Worm (Caenorhabditis elegans): ENCODE data around the gene C04B4.6.
"Not testable (repeated sequence)": the region's sequence is repeated elsewhere in the genome, so short reads cannot be mapped to it uniquely, and the experiment has no call there.

The C04B4.6 gene

ce11 chrX:12317560-12317959 lies 42.1 kb upstream of the C04B4.6 start:
- TF ChIP-seq nhr-237 (tag; optimal IDR thresholded peaks at IDR 0.05): no peak
- no peak for TF ChIP-seq nhr-2 (tag; optimal IDR thresholded peaks at IDR 0.05)
- TF ChIP-seq pha-4 (tag; optimal IDR thresholded peaks at IDR 0.05): no peak
- TF ChIP-seq nhr-76 (tag; optimal IDR thresholded peaks at IDR 0.05): no peak
- no peak for TF ChIP-seq ceh-83 (GFP tag; optimal IDR thresholded peaks at IDR 0.05)
- no peak for TF ChIP-seq M03D4.4 (tag; optimal IDR thresholded peaks at IDR 0.05)
- TF ChIP-seq unc-39 (tag; optimal IDR thresholded peaks at IDR 0.05): no peak
- TF ChIP-seq bed-3 (GFP tag; optimal IDR thresholded peaks at IDR 0.05): no peak
- no peak for TF ChIP-seq elt-1 (tag; optimal IDR thresholded peaks at IDR 0.05; ENCODE audit: borderline replicate concordance, insufficient read depth)
- TF ChIP-seq nhr-12 (tag; optimal IDR thresholded peaks at IDR 0.05): no peak
- TF ChIP-seq zip-8 (tag; optimal IDR thresholded peaks at IDR 0.05): no peak
- TF ChIP-seq hlh-1 (tag; optimal IDR thresholded peaks at IDR 0.05): no peak
- no peak for TF ChIP-seq lin-13 (tag; optimal IDR thresholded peaks at IDR 0.05)
- TF ChIP-seq ces-1 (GFP tag; optimal IDR thresholded peaks at IDR 0.05): no peak
- TF ChIP-seq mep-1 (tag; optimal IDR thresholded peaks at IDR 0.05): no peak

- TF ChIP-seq pha-4 (tag; optimal IDR thresholded peaks at IDR 0.05) (no peak), unc-62 (GFP tag; optimal IDR thresholded peaks at IDR 0.05) (no peak), hlh-1 (tag; optimal IDR thresholded peaks at IDR 0.05) (no peak), ceh-43 (GFP tag; optimal IDR thresholded peaks at IDR 0.05) (no peak), ceh-83 (GFP tag; optimal IDR thresholded peaks at IDR 0.05) (no peak), sem-2 (GFP tag; optimal IDR thresholded peaks at IDR 0.05) (no peak), mep-1 (tag; optimal IDR thresholded peaks at IDR 0.05) (no peak), elt-1 (tag; optimal IDR thresholded peaks at IDR 0.05; ENCODE audit: borderline replicate concordance, insufficient read depth) (no peak)
Measured at ce11 chrX:12315268-12315667, 39.8 kb upstream of the C04B4.6 start, which contains the start of gene xtr-2. TSS of gene xtr-2 (plus strand) at chrX:12315568.

ce11 chrX:12314395-12314794 lies 38.9 kb upstream of the C04B4.6 start:
- TF ChIP-seq bed-3 (GFP tag; optimal IDR thresholded peaks at IDR 0.05) (no peak), tbx-8 (GFP tag; optimal IDR thresholded peaks at IDR 0.05) (no peak), nhr-2 (tag; optimal IDR thresholded peaks at IDR 0.05) (no peak), nhr-12 (tag; optimal IDR thresholded peaks at IDR 0.05) (no peak), mab-5 (tag; optimal IDR thresholded peaks at IDR 0.05) (no peak), mep-1 (tag; optimal IDR thresholded peaks at IDR 0.05) (no peak), elt-3 (tag; optimal IDR thresholded peaks at IDR 0.05) (no peak), zip-8 (tag; optimal IDR thresholded peaks at IDR 0.05) (no peak), unc-39 (tag; optimal IDR thresholded peaks at IDR 0.05) (no peak)

- TF ChIP-seq ztf-11 (tag; optimal IDR thresholded peaks at IDR 0.05): no peak
- TF ChIP-seq ceh-39 (tag; optimal IDR thresholded peaks at IDR 0.05): no peak
- TF ChIP-seq cnd-1 (tag; optimal IDR thresholded peaks at IDR 0.05): no peak
- TF ChIP-seq ceh-43 (GFP tag; optimal IDR thresholded peaks at IDR 0.05): no peak
- no peak for TF ChIP-seq mab-5 (tag; optimal IDR thresholded peaks at IDR 0.05)
- TF ChIP-seq unc-120 (tag; optimal IDR thresholded peaks at IDR 0.05; ENCODE audit: poor library complexity, severe bottlenecking): no peak
- TF ChIP-seq hlh-1 (tag; optimal IDR thresholded peaks at IDR 0.05): no peak
- TF ChIP-seq ces-1 (GFP tag; optimal IDR thresholded peaks at IDR 0.05): no peak
- TF ChIP-seq zip-8 (tag; optimal IDR thresholded peaks at IDR 0.05): no peak
- TF ChIP-seq nhr-12 (tag; optimal IDR thresholded peaks at IDR 0.05): no peak
- TF ChIP-seq unc-62 (GFP tag; optimal IDR thresholded peaks at IDR 0.05): no peak
- no peak for TF ChIP-seq flh-1 (GFP tag; optimal IDR thresholded peaks at IDR 0.05)
- no peak for TF ChIP-seq pha-4 (tag; optimal IDR thresholded peaks at IDR 0.05)
- no peak for TF ChIP-seq elt-1 (tag; optimal IDR thresholded peaks at IDR 0.05; ENCODE audit: borderline replicate concordance, insufficient read depth)
- no peak for TF ChIP-seq sptf-1 (tag; optimal IDR thresholded peaks at IDR 0.05)
- TF ChIP-seq ham-2 (GFP tag; optimal IDR thresholded peaks at IDR 0.05): no peak
- TF ChIP-seq lin-13 (tag; optimal IDR thresholded peaks at IDR 0.05): no peak
- TF ChIP-seq mep-1 (tag; optimal IDR thresholded peaks at IDR 0.05): no peak
- TF ChIP-seq ceh-83 (GFP tag; optimal IDR thresholded peaks at IDR 0.05): no peak
- TF ChIP-seq blmp-1 (tag; optimal IDR thresholded peaks at IDR 0.05): no peak
Measured at ce11 chrX:12313779-12314178, 38.3 kb upstream of the C04B4.6 start.

ce11 chrX:12308045-12308499 lies 32.6 kb upstream of the C04B4.6 start, which contains the start of gene F17A2.16:
TSS of gene F17A2.16 (plus strand) at chrX:12308449.
- not testable (repeated sequence) for TF ChIP-seq mab-5 (tag; optimal IDR thresholded peaks at IDR 0.05); unc-62 (GFP tag; optimal IDR thresholded peaks at IDR 0.05); ham-2 (GFP tag; optimal IDR thresholded peaks at IDR 0.05)

All from whole organism, mixed stage, embryonic.